Worm (Caenorhabditis elegans) whole organism, young adult: Measurements from ENCODE around the gene T09A12.1.
A peak's percentile ranks its signal among the peaks of the same experiment; 100 is the strongest.

Experiments
- B0336.3 ChIP-seq: fragments of 200-800 bp; sonication (Bioruptor generic); IDR thresholded peaks from 2 replicates; pipeline ENCODE4 v1.3.6; 2022; ENCODE audit warnings: missing genetic modification characterization, missing compliant biosample characterization
- F33H1.4 ChIP-seq: fragments of 200-800 bp; sonication (Bioruptor generic); IDR thresholded peaks from 2 replicates; pipeline ENCODE4 v1.3.6; 2022; ENCODE audit warnings: missing genetic modification reagents, missing genetic modification characterization, missing compliant biosample characterization
- K11D2.4 ChIP-seq: fragments of 200-800 bp; sonication (Bioruptor generic); IDR thresholded peaks from 2 replicates; pipeline ENCODE4 v1.3.6; 2022; ENCODE audit warnings: missing genetic modification reagents, missing genetic modification characterization, missing compliant biosample characterization
- ZK185.1 ChIP-seq: sonication (generic microtip); optimal IDR thresholded peaks from 2 replicates; lab custom pipeline; 2016; ENCODE audit warnings: mild to moderate bottlenecking, missing genetic modification characterization, missing compliant biosample characterization; ENCODE audit not compliant: poor library complexity, severe bottlenecking
- aptf-2 ChIP-seq: fragments of 200-800 bp; sonication (Bioruptor generic); conservative IDR thresholded peaks from 2 replicates; pipeline ENCODE4 v1.3.6; 2022; ENCODE audit warnings: missing genetic modification reagents, missing genetic modification characterization, missing compliant biosample characterization
- atf-7 ChIP-seq: sonication (generic microtip); optimal IDR thresholded peaks from 2 replicates; lab custom pipeline; 2017; ENCODE audit warnings: mild to moderate bottlenecking, missing genetic modification characterization, missing compliant biosample characterization
- attf-3 ChIP-seq: fragments of 200-800 bp; sonication (Bioruptor generic); conservative IDR thresholded peaks from 2 replicates; pipeline ENCODE4 v1.3.6; 2022; ENCODE audit warnings: missing genetic modification reagents, missing genetic modification characterization, missing compliant biosample characterization
- attf-5 ChIP-seq: fragments of 200-800 bp; sonication (Bioruptor generic); optimal IDR thresholded peaks from 2 replicates; lab custom pipeline; 2018; ENCODE audit warnings: mild to moderate bottlenecking, missing genetic modification characterization, missing compliant biosample characterization
- attf-6 ChIP-seq: fragments of 200-800 bp; sonication (Bioruptor generic); IDR thresholded peaks from 2 replicates; pipeline ENCODE4 v1.3.6; 2022; ENCODE audit warnings: missing genetic modification reagents, missing genetic modification characterization, missing compliant biosample characterization
- chd-7 ChIP-seq: sonication (generic microtip); optimal IDR thresholded peaks from 2 replicates; lab custom pipeline; 2016; ENCODE audit warnings: mild to moderate bottlenecking, missing genetic modification characterization, moderate library complexity, missing compliant biosample characterization
- die-1 ChIP-seq: sonication (generic microtip); optimal IDR thresholded peaks from 2 replicates; lab custom pipeline; 2016; ENCODE audit warnings: missing genotype, mild to moderate bottlenecking, missing genetic modification characterization, missing compliant biosample characterization
- dpff-1 ChIP-seq: sonication (generic microtip); optimal IDR thresholded peaks from 2 replicates; lab custom pipeline; 2017; ENCODE audit warnings: mild to moderate bottlenecking, missing genetic modification characterization, missing compliant biosample characterization
- efl-1 ChIP-seq: fragments of 150-350 bp; optimal IDR thresholded peaks from 2 replicates; lab custom pipeline; 2014; ENCODE audit warnings: missing biosample characterization, missing genetic modification reagents, missing genetic modification characterization
- egrh-3 ChIP-seq: fragments of 200-800 bp; sonication (Bioruptor generic); IDR thresholded peaks from 2 replicates; pipeline ENCODE4 v1.3.6; 2022; ENCODE audit warnings: missing genetic modification reagents, missing genetic modification characterization, missing compliant biosample characterization
- ekl-4 ChIP-seq: fragments of 200-800 bp; sonication (Bioruptor generic); IDR thresholded peaks from 2 replicates; pipeline ENCODE4 v1.3.6; 2022; ENCODE audit warnings: missing genetic modification reagents, missing genetic modification characterization, missing compliant biosample characterization
- hlh-12 ChIP-seq: sonication (generic microtip); optimal IDR thresholded peaks from 2 replicates; lab custom pipeline; 2016; ENCODE audit warnings: missing genetic modification characterization, missing compliant biosample characterization
- hmg-1.2 ChIP-seq: fragments of 200-800 bp; sonication (Bioruptor generic); IDR thresholded peaks from 2 replicates; pipeline ENCODE4 v1.3.6; 2022; ENCODE audit warnings: missing genetic modification reagents, missing genetic modification characterization, missing compliant biosample characterization
- hmg-20 ChIP-seq: fragments of 200-800 bp; sonication (Bioruptor generic); IDR thresholded peaks from 2 replicates; pipeline ENCODE4 v1.3.6; 2022; ENCODE audit warnings: missing genetic modification reagents, missing genetic modification characterization, missing compliant biosample characterization
- hsf-1 ChIP-seq: fragments of 200-800 bp; sonication (Bioruptor generic); IDR thresholded peaks from 2 replicates; pipeline ENCODE4 v1.3.6; 2022; ENCODE audit warnings: missing genetic modification reagents, missing genetic modification characterization, missing compliant biosample characterization
- let-607 ChIP-seq, 2 experiments: fragments of 200-800 bp in 1 of 2; sonication (Bioruptor generic) in 1 of 2; sonication (generic microtip) in 1 of 2; optimal IDR thresholded peaks; 2 replicates each; lab custom pipeline; 2016 to 2018; ENCODE audit warnings: mild to moderate bottlenecking in 2 of 2, missing compliant biosample characterization in 2 of 2, missing genetic modification characterization in 2 of 2, moderate library complexity in 2 of 2, missing genotype in 1 of 2
- lin-54 ChIP-seq: fragments of 200-800 bp; sonication (Bioruptor generic); optimal IDR thresholded peaks from 2 replicates; lab custom pipeline; 2018; ENCODE audit warnings: mild to moderate bottlenecking, missing genetic modification characterization, missing compliant biosample characterization
- lsy-27 ChIP-seq: sonication (generic microtip); optimal IDR thresholded peaks from 2 replicates; lab custom pipeline; 2017; ENCODE audit warnings: missing genetic modification characterization, mild to moderate bottlenecking, missing compliant biosample characterization, antibody characterized with exemption, missing genotype, borderline replicate concordance; ENCODE audit not compliant: insufficient read depth
- madf-10 ChIP-seq: sonication (generic microtip); optimal IDR thresholded peaks from 2 replicates; lab custom pipeline; 2016; ENCODE audit warnings: mild to moderate bottlenecking, missing genetic modification characterization, missing compliant biosample characterization
- mcd-1 ChIP-seq: fragments of 200-800 bp; sonication (Bioruptor generic); IDR thresholded peaks from 2 replicates; pipeline ENCODE4 v1.3.6; 2022; ENCODE audit warnings: missing genetic modification reagents, missing genetic modification characterization, missing compliant biosample characterization
- mel-28 ChIP-seq: sonication (generic microtip); optimal IDR thresholded peaks from 2 replicates; lab custom pipeline; 2016; ENCODE audit warnings: borderline replicate concordance, mild to moderate bottlenecking, missing genetic modification characterization, missing compliant biosample characterization
- mxl-1 ChIP-seq: sonication (generic microtip); optimal IDR thresholded peaks from 2 replicates; lab custom pipeline; 2016; ENCODE audit warnings: missing genetic modification characterization, missing compliant biosample characterization
- nfyb-1 ChIP-seq: fragments of 200-800 bp; sonication (Bioruptor generic); IDR thresholded peaks from 2 replicates; pipeline ENCODE4 v1.3.6; 2022; ENCODE audit warnings: missing genetic modification reagents, missing genetic modification characterization, missing compliant biosample characterization
- nhr-120 ChIP-seq: fragments of 200-800 bp; sonication (Bioruptor generic); IDR thresholded peaks from 2 replicates; pipeline ENCODE4 v1.3.6; 2022; ENCODE audit warnings: missing genetic modification characterization, missing compliant biosample characterization
- nhr-179 ChIP-seq: sonication (generic microtip); optimal IDR thresholded peaks from 2 replicates; lab custom pipeline; 2016; ENCODE audit warnings: mild to moderate bottlenecking, missing genetic modification characterization, missing compliant biosample characterization
- nhr-80 ChIP-seq: sonication (generic microtip); optimal IDR thresholded peaks from 2 replicates; lab custom pipeline; 2016; ENCODE audit warnings: missing genetic modification characterization, missing compliant biosample characterization
- nhr-90 ChIP-seq: sonication (generic microtip); optimal IDR thresholded peaks from 2 replicates; lab custom pipeline; 2016; ENCODE audit warnings: missing genotype, mild to moderate bottlenecking, missing genetic modification characterization, missing compliant biosample characterization
- sea-2 ChIP-seq: fragments of 200-800 bp; sonication (Bioruptor generic); IDR thresholded peaks from 2 replicates; pipeline ENCODE4 v1.3.6; 2022; ENCODE audit warnings: missing genetic modification characterization, missing compliant biosample characterization
- snpc-1.1 ChIP-seq: sonication (generic microtip); optimal IDR thresholded peaks from 2 replicates; lab custom pipeline; 2017; ENCODE audit warnings: missing genetic modification characterization, mild to moderate bottlenecking, missing compliant biosample characterization, antibody characterized with exemption, moderate library complexity, missing genotype, missing genetic modification reagents; ENCODE audit not compliant: insufficient read depth
- snpc-1.3 ChIP-seq: sonication (generic microtip); optimal IDR thresholded peaks from 2 replicates; lab custom pipeline; 2017; ENCODE audit warnings: missing genetic modification characterization, mild to moderate bottlenecking, missing compliant biosample characterization, antibody characterized with exemption, moderate library complexity, missing genotype, missing genetic modification reagents; ENCODE audit not compliant: insufficient read depth
- snpc-3.4 ChIP-seq: sonication (generic microtip); optimal IDR thresholded peaks from 2 replicates; lab custom pipeline; 2017; ENCODE audit warnings: missing genetic modification characterization, mild to moderate bottlenecking, missing compliant biosample characterization, antibody characterized with exemption, moderate library complexity, missing genotype, missing genetic modification reagents
- snpc-4 ChIP-seq, 5 experiments: fragments of 150-350 bp in 1 of 5; sonication (generic microtip) in 4 of 5; optimal IDR thresholded peaks; 2 replicates each; lab custom pipeline; 2014 to 2018; ENCODE audit warnings: missing genetic modification characterization in 5 of 5, missing biosample characterization in 3 of 5, antibody characterized with exemption in 2 of 5, mild to moderate bottlenecking in 2 of 5, missing compliant biosample characterization in 2 of 5, missing genotype in 2 of 5, moderate library complexity in 2 of 5, missing genetic modification reagents in 1 of 5
- tbp1 ChIP-seq: fragments of 200-800 bp; sonication (Bioruptor generic); optimal IDR thresholded peaks from 2 replicates; lab custom pipeline; 2018; ENCODE audit warnings: mild to moderate bottlenecking, missing genetic modification characterization, missing compliant biosample characterization
- zfh-2 ChIP-seq: fragments of 200-800 bp; sonication (Bioruptor generic); conservative IDR thresholded peaks from 2 replicates; pipeline ENCODE4 v1.3.6; 2022; ENCODE audit warnings: missing genetic modification reagents, missing genetic modification characterization, missing compliant biosample characterization
- ztf-22 ChIP-seq: fragments of 200-800 bp; sonication (Bioruptor generic); optimal IDR thresholded peaks from 2 replicates; lab custom pipeline; 2018; ENCODE audit warnings: mild to moderate bottlenecking, missing genetic modification characterization, moderate library complexity, missing compliant biosample characterization

T09A12.1 gene

ce11 chrIV:8223055-8223454, 21.2 kb upstream of the T09A12.1 start:
- no peak for TF ChIP-seq snpc-1.1 (tag; lab: Kevin White, UChicago)
- TF ChIP-seq ekl-4 = no peak
- TF ChIP-seq F33H1.4 = no peak
- TF ChIP-seq K11D2.4 (GFP tag; lab: Robert Waterston, UW) = no peak
- peak; percentile 14 for TF ChIP-seq nhr-80 (tag; lab: Kevin White, UChicago)
- no peak for TF ChIP-seq hmg-20 (GFP tag; lab: Robert Waterston, UW)

ce11 chrIV:8225357-8225756, 18.9 kb upstream of the T09A12.1 start, which contains the start of gene serp-1.2:
Gene serp-1.2, plus strand, starts transcription at chrIV:8225674.
- no peak for TF ChIP-seq snpc-4 (GFP tag; optimal IDR thresholded peaks at IDR 0.05; lab: Kevin White, UChicago)
- peak in 1 of 4 experiments; percentile 9 for TF ChIP-seq snpc-4 (tag; optimal IDR thresholded peaks at IDR 0.05; lab: Kevin White, UChicago)
- TF ChIP-seq attf-3 (GFP tag; lab: Robert Waterston, UW) = peak; percentile 85
- TF ChIP-seq let-607 (tag; optimal IDR thresholded peaks at IDR 0.05; lab: Kevin White, UChicago) = peak in 1 of 2 experiments; percentile 51
- no peak for TF ChIP-seq nhr-179 (tag; lab: Kevin White, UChicago)
- peak; percentile 66 for TF ChIP-seq nhr-80 (tag; lab: Kevin White, UChicago)

- peak; percentile 59; the same call in 1 of the 2 replicates for TF ChIP-seq B0336.3
- TF ChIP-seq attf-5 = peak; percentile 10
- TF ChIP-seq snpc-3.4 (tag; lab: Kevin White, UChicago) = no peak
- peak; percentile 44 for TF ChIP-seq mel-28 (tag; lab: Kevin White, UChicago)
- no peak; the same call in 1 of the 2 replicates for TF ChIP-seq attf-6
- no peak for TF ChIP-seq sea-2 (GFP tag; lab: Robert Waterston, UW)
- TF ChIP-seq atf-7 (tag; lab: Kevin White, UChicago) = peak; percentile 2
- no peak for TF ChIP-seq mxl-1 (tag; lab: Kevin White, UChicago)
- TF ChIP-seq hmg-1.2 (GFP tag; lab: Robert Waterston, UW) = 0 out of 2 replicates have a peak, but pooled peaks have one; percentile 3
- TF ChIP-seq, all 124 proteins: peak for 5
These were observed 17.7 kb upstream of the T09A12.1 start for ce11 chrIV:8226474-8226873.

- TF ChIP-seq nhr-120 (GFP tag; lab: Robert Waterston, UW) (no peak), snpc-1.1 (tag; lab: Kevin White, UChicago) (no peak), snpc-1.3 (no peak), lin-54 (GFP tag; lab: Kevin White, UChicago) (peak; percentile 17), hlh-12 (tag; lab: Kevin White, UChicago) (no peak), dpff-1 (tag; lab: Kevin White, UChicago) (no peak), let-607 (tag; optimal IDR thresholded peaks at IDR 0.05; lab: Kevin White, UChicago) (peak in 1 of 2 experiments; percentile 14), zfh-2 (GFP tag; lab: Robert Waterston, UW) (peak; percentile 82), nfyb-1 (GFP tag; lab: Robert Waterston, UW) (peak; percentile 59; the same call in 1 of the 2 replicates), egrh-3 (GFP tag; lab: Robert Waterston, UW) (no peak), B0336.3 (peak; percentile 66), nhr-90 (tag; lab: Kevin White, UChicago) (peak; percentile 39), lsy-27 (tag; lab: Kevin White, UChicago) (no peak), chd-7 (tag; lab: Kevin White, UChicago) (no peak), attf-5 (peak; percentile 45), atf-7 (tag; lab: Kevin White, UChicago) (peak; percentile 83), hsf-1 (GFP tag; lab: Robert Waterston, UW) (no peak), madf-10 (tag; lab: Kevin White, UChicago) (peak; percentile 15), ztf-22 (GFP tag; lab: Kevin White, UChicago) (peak; percentile 30), efl-1 (no peak), snpc-4 (GFP tag; optimal IDR thresholded peaks at IDR 0.05; lab: Kevin White, UChicago) (no peak), snpc-4 (tag; optimal IDR thresholded peaks at IDR 0.05; lab: Kevin White, UChicago) (peak in 2 of 4 experiments; percentile 53), die-1 (tag; lab: Kevin White, UChicago) (no peak), mcd-1 (GFP tag; lab: Robert Waterston, UW) (peak; percentile 45), K11D2.4 (GFP tag; lab: Robert Waterston, UW) (no peak), aptf-2 (GFP tag; lab: Robert Waterston, UW) (no peak), ZK185.1 (tag; lab: Kevin White, UChicago) (no peak), hmg-20 (GFP tag; lab: Robert Waterston, UW) (no peak), tbp1 (GFP tag; lab: Kevin White, UChicago) (peak; percentile 9)
These were observed 14.7 kb upstream of the T09A12.1 start for ce11 chrIV:8229523-8229922.
